Fruit fly (Drosophila melanogaster) whole organism, embryonic: Measurements from ENCODE around the gene retm.
A peak's percentile ranks its signal among the peaks of the same experiment; 100 is the strongest.

Experiments
- Awh ChIP-seq: fragments of 200-800 bp; sonication (Bioruptor generic); IDR thresholded peaks from 2 replicates; pipeline ENCODE4, ENCODE4 v1.3.6; 2022; ENCODE audit warnings: missing biosample characterization, missing genetic modification characterization
- BEAF-32 ChIP-seq: fragments of 200-800 bp; sonication (Bioruptor generic); optimal IDR thresholded peaks from 3 replicates; lab custom pipeline; 2017; ENCODE audit warnings: missing biosample characterization, missing genetic modification characterization, mild to moderate bottlenecking, moderate library complexity, missing genetic modification reagents
- Bgb ChIP-seq: fragments of 200-800 bp; sonication (Bioruptor generic); IDR thresholded peaks from 2 replicates; pipeline ENCODE4 v1.3.6; 2022; ENCODE audit warnings: missing biosample characterization, missing genetic modification characterization; ENCODE audit not compliant: partially characterized antibody
- CG10431 ChIP-seq: fragments of 200-800 bp; sonication (Bioruptor generic); optimal IDR thresholded peaks from 3 replicates; lab custom pipeline; 2018; ENCODE audit warnings: missing biosample characterization, mild to moderate bottlenecking, missing genetic modification characterization
- CG11695 ChIP-seq: fragments of 200-800 bp; sonication (Bioruptor generic); IDR thresholded peaks from 3 replicates; pipeline ENCODE4 v1.3.6; 2022; ENCODE audit warnings: missing biosample characterization, missing genetic modification characterization
- CG15011 ChIP-seq: fragments of 200-800 bp; sonication (Bioruptor generic); optimal IDR thresholded peaks from 3 replicates; lab custom pipeline; 2018; ENCODE audit warnings: missing biosample characterization, mild to moderate bottlenecking, missing genetic modification characterization
- CG1647 ChIP-seq: fragments of 200-800 bp; sonication (Bioruptor generic); optimal IDR thresholded peaks from 3 replicates; lab custom pipeline; 2016; ENCODE audit warnings: missing biosample characterization, missing genetic modification characterization
- CG17328 ChIP-seq: fragments of 200-800 bp; sonication (Bioruptor generic); IDR thresholded peaks from 2 replicates; pipeline ENCODE4 v1.3.6; 2022; ENCODE audit warnings: missing biosample characterization, missing genetic modification characterization
- CG2120 ChIP-seq: fragments of 200-800 bp; sonication (Bioruptor generic); optimal IDR thresholded peaks from 3 replicates; lab custom pipeline; 2016; ENCODE audit warnings: missing biosample characterization, missing genetic modification characterization
- CG2875 ChIP-seq: fragments of 200-800 bp; sonication (Bioruptor generic); optimal IDR thresholded peaks from 2 replicates; lab custom pipeline; 2017; ENCODE audit warnings: missing biosample characterization, mild to moderate bottlenecking, missing genetic modification characterization, missing genetic modification reagents
- CG30403 ChIP-seq: fragments of 200-800 bp; sonication (Bioruptor generic); optimal IDR thresholded peaks from 3 replicates; lab custom pipeline; 2016; ENCODE audit warnings: missing biosample characterization, missing genetic modification characterization
- CG32767 ChIP-seq: fragments of 200-800 bp; sonication (Bioruptor generic); IDR thresholded peaks from 2 replicates; pipeline ENCODE4 v1.3.6; 2022; ENCODE audit warnings: missing biosample characterization, missing genetic modification characterization
- CG33557 ChIP-seq: fragments of 200-800 bp; sonication (Bioruptor generic); optimal IDR thresholded peaks from 2 replicates; lab custom pipeline; 2019; ENCODE audit warnings: missing biosample characterization, mild to moderate bottlenecking, missing genetic modification characterization, moderate library complexity
- CG3726 ChIP-seq: fragments of 200-800 bp; sonication (Bioruptor generic); IDR thresholded peaks from 3 replicates; pipeline ENCODE4, ENCODE4 v1.3.6; 2022; ENCODE audit warnings: missing biosample characterization, missing genetic modification characterization
- CG4820 ChIP-seq: fragments of 200-800 bp; sonication (Bioruptor generic); optimal IDR thresholded peaks from 3 replicates; lab custom pipeline; 2016; ENCODE audit warnings: missing biosample characterization, missing genetic modification characterization
- CG4854 ChIP-seq: fragments of 200-800 bp; sonication (Bioruptor generic); optimal IDR thresholded peaks from 2 replicates; lab custom pipeline; 2016; ENCODE audit warnings: missing biosample characterization, missing genetic modification characterization, inconsistent platforms
- CG6683 ChIP-seq: fragments of 200-800 bp; sonication (Bioruptor generic); optimal IDR thresholded peaks from 2 replicates; lab custom pipeline; 2017; ENCODE audit warnings: missing biosample characterization, mild to moderate bottlenecking, missing genetic modification characterization, missing genetic modification reagents
- CG7928 ChIP-seq: fragments of 200-800 bp; sonication (Bioruptor generic); optimal IDR thresholded peaks from 2 replicates; lab custom pipeline; 2017; ENCODE audit warnings: missing biosample characterization, mild to moderate bottlenecking, missing genetic modification characterization
- CG9876 ChIP-seq: fragments of 200-800 bp; sonication (Bioruptor generic); optimal IDR thresholded peaks from 2 replicates; lab custom pipeline; 2016; ENCODE audit warnings: missing biosample characterization, missing genetic modification characterization
- Camta ChIP-seq: fragments of 200-800 bp; sonication (Bioruptor generic); optimal IDR thresholded peaks from 2 replicates; lab custom pipeline; 2016; ENCODE audit warnings: missing biosample characterization, missing genetic modification characterization
- Deaf1 ChIP-seq: fragments of 200-800 bp; optimal IDR thresholded peaks from 3 replicates; lab custom pipeline; 2019; ENCODE audit warnings: missing biosample characterization, mild to moderate bottlenecking, missing genetic modification characterization, moderate library complexity
- Fer2 ChIP-seq: fragments of 200-800 bp; sonication (Bioruptor generic); optimal IDR thresholded peaks from 2 replicates; lab custom pipeline; 2018; ENCODE audit warnings: missing biosample characterization, mild to moderate bottlenecking, missing genetic modification characterization, moderate library complexity
- Gsc ChIP-seq: fragments of 200-800 bp; sonication (Bioruptor generic); IDR thresholded peaks from 2 replicates; pipeline ENCODE4 v1.3.6; 2022; ENCODE audit warnings: missing biosample characterization, missing genetic modification characterization
- Hr78 ChIP-seq, 2 experiments: fragments of 200-800 bp in 1 of 2; fragments of >200 bp in 1 of 2; sonication (Bioruptor generic) in 1 of 2; optimal IDR thresholded peaks; 2 replicates each; lab custom pipeline; 2017 to 2019; ENCODE audit warnings: missing biosample characterization in 2 of 2, missing genetic modification characterization in 2 of 2, mild to moderate bottlenecking in 1 of 2, moderate library complexity in 1 of 2
- Max ChIP-seq: fragments of 200-800 bp; sonication (Bioruptor generic); optimal IDR thresholded peaks from 2 replicates; lab custom pipeline; 2016; ENCODE audit warnings: missing biosample characterization, mild to moderate bottlenecking, missing genetic modification characterization
- NfI ChIP-seq: fragments of 200-800 bp; sonication (Bioruptor generic); optimal IDR thresholded peaks from 3 replicates; lab custom pipeline; 2018; ENCODE audit warnings: missing biosample characterization, mild to moderate bottlenecking, missing genetic modification characterization, moderate library complexity
- Ptx1 ChIP-seq: fragments of 200-800 bp; sonication (Bioruptor generic); IDR thresholded peaks from 2 replicates; pipeline ENCODE4 v1.3.6; 2022; ENCODE audit warnings: missing biosample characterization, missing genetic modification characterization
- Rx ChIP-seq: fragments of 200-800 bp; sonication (Bioruptor generic); IDR thresholded peaks from 2 replicates; pipeline ENCODE4 v1.3.6; 2022; ENCODE audit warnings: missing biosample characterization, missing genetic modification characterization
- Spps ChIP-seq: fragments of 200-800 bp; sonication (Bioruptor generic); optimal IDR thresholded peaks from 2 replicates; lab custom pipeline; 2018; ENCODE audit warnings: missing biosample characterization, mild to moderate bottlenecking, missing genetic modification characterization
- Trl ChIP-seq, 3 experiments: fragments of >200 bp in 2 of 3; fragments of 200-800 bp in 1 of 3; sonication (Bioruptor generic) in 1 of 3; optimal IDR thresholded peaks; 2 replicates in 1 of 3; 3 replicates in 2 of 3; lab custom pipeline; 2016 to 2017; ENCODE audit warnings: missing biosample characterization in 1 of 3, missing genetic modification characterization in 1 of 3
- amos ChIP-seq: fragments of 200-800 bp; sonication (Bioruptor generic); IDR thresholded peaks from 2 replicates; pipeline ENCODE4 v1.3.6; 2022; ENCODE audit warnings: missing biosample characterization, missing genetic modification characterization; ENCODE audit not compliant: partially characterized antibody
- ap ChIP-seq: fragments of 200-800 bp; sonication (Bioruptor generic); IDR thresholded peaks from 2 replicates; pipeline ENCODE4 v1.3.6; 2022; ENCODE audit warnings: missing biosample characterization, missing genetic modification characterization
- bigmax ChIP-seq: fragments of 200-800 bp; sonication (Bioruptor generic); optimal IDR thresholded peaks from 2 replicates; lab custom pipeline; 2018; ENCODE audit warnings: missing biosample characterization, mild to moderate bottlenecking, missing genetic modification characterization
- caup ChIP-seq: fragments of 200-800 bp; sonication (Bioruptor generic); optimal IDR thresholded peaks from 3 replicates; lab custom pipeline; 2017; ENCODE audit warnings: missing biosample characterization, mild to moderate bottlenecking, missing genetic modification characterization, moderate library complexity; ENCODE audit not compliant: severe bottlenecking
- exex ChIP-seq: fragments of 200-800 bp; sonication (Bioruptor generic); optimal IDR thresholded peaks from 4 replicates; lab custom pipeline; 2018; ENCODE audit warnings: missing biosample characterization, mild to moderate bottlenecking, missing genetic modification characterization, moderate library complexity
- fd102C ChIP-seq: fragments of 200-800 bp; sonication (Bioruptor generic); optimal IDR thresholded peaks from 2 replicates; lab custom pipeline; 2018; ENCODE audit warnings: missing biosample characterization, mild to moderate bottlenecking, missing genetic modification characterization, moderate library complexity
- hkb ChIP-seq, 2 experiments: fragments of 200-800 bp in 1 of 2; fragments of >200 bp in 1 of 2; sonication (Bioruptor generic) in 1 of 2; IDR thresholded peaks in 1 of 2; optimal IDR thresholded peaks in 1 of 2; 2 replicates each; pipeline versions ENCODE4 v1.3.6 to Lab custom; 2017 to 2022; ENCODE audit warnings: missing biosample characterization in 1 of 2, missing genetic modification characterization in 1 of 2
- jing ChIP-seq: fragments of 200-800 bp; sonication (Bioruptor generic); optimal IDR thresholded peaks from 2 replicates; lab custom pipeline; 2018; ENCODE audit warnings: missing biosample characterization, mild to moderate bottlenecking, missing genetic modification characterization
- lmd ChIP-seq: fragments of 200-800 bp; sonication (Bioruptor generic); IDR thresholded peaks from 2 replicates; pipeline ENCODE4 v1.3.6; 2022; ENCODE audit warnings: missing biosample characterization, missing genetic modification characterization
- nau ChIP-seq: fragments of 200-800 bp; sonication (Bioruptor generic); optimal IDR thresholded peaks from 3 replicates; lab custom pipeline; 2017; ENCODE audit warnings: missing biosample characterization, mild to moderate bottlenecking, missing genetic modification characterization, missing genetic modification reagents
- nerfin-1 ChIP-seq: fragments of 200-800 bp; sonication (Bioruptor generic); optimal IDR thresholded peaks from 3 replicates; lab custom pipeline; 2019; ENCODE audit warnings: missing biosample characterization, mild to moderate bottlenecking, missing genetic modification characterization, moderate library complexity
- pan ChIP-seq, 4 experiments: fragments of >200 bp in 3 of 4; fragments of 200-800 bp in 1 of 4; sonication (Bioruptor generic) in 1 of 4; optimal IDR thresholded peaks in 3 of 4; IDR thresholded peaks in 1 of 4; 2 replicates each; pipeline versions ENCODE4 v1.3.6 to Lab custom; 2017 to 2022; ENCODE audit warnings: missing biosample characterization in 2 of 4, missing genetic modification characterization in 2 of 4, mixed read lengths in 1 of 4
- pnt ChIP-seq: fragments of 200-800 bp; sonication (Bioruptor generic); optimal IDR thresholded peaks from 3 replicates; lab custom pipeline; 2016; ENCODE audit warnings: missing biosample characterization, missing genetic modification characterization
- repo ChIP-seq: fragments of 200-800 bp; sonication (Bioruptor generic); optimal IDR thresholded peaks from 2 replicates; lab custom pipeline; 2016; ENCODE audit warnings: missing biosample characterization, missing genetic modification characterization
- run ChIP-seq: fragments of 200-800 bp; sonication (Bioruptor generic); optimal IDR thresholded peaks from 3 replicates; lab custom pipeline; 2018; ENCODE audit warnings: missing biosample characterization, mild to moderate bottlenecking, missing genetic modification characterization
- scrt ChIP-seq: fragments of 200-800 bp; sonication (Bioruptor generic); optimal IDR thresholded peaks from 2 replicates; lab custom pipeline; 2018; ENCODE audit warnings: missing biosample characterization, mild to moderate bottlenecking, missing genetic modification characterization, moderate library complexity
- sd ChIP-seq: fragments of 200-800 bp; sonication (Bioruptor generic); optimal IDR thresholded peaks from 3 replicates; lab custom pipeline; 2018; ENCODE audit warnings: missing biosample characterization, mild to moderate bottlenecking, missing genetic modification characterization, moderate library complexity
- tap ChIP-seq: fragments of 200-800 bp; optimal IDR thresholded peaks from 3 replicates; lab custom pipeline; 2019; ENCODE audit warnings: missing biosample characterization, mild to moderate bottlenecking, missing genetic modification characterization, moderate library complexity
- tio ChIP-seq: fragments of 200-800 bp; sonication (Bioruptor generic); optimal IDR thresholded peaks from 2 replicates; lab custom pipeline; 2017; ENCODE audit warnings: missing biosample characterization, missing genetic modification characterization, inconsistent platforms

Gene retm

dm6 chr2L:6498448-6498847 is 42.7 kb upstream of the retm start, which contains the start of gene CG31637 (continued):
- no peak for TF ChIP-seq Max (GFP tag; lab: Kevin White, UChicago)
- no peak for TF ChIP-seq NfI (GFP tag; lab: Kevin White, UChicago)
- no peak for TF ChIP-seq CG30403 (GFP tag; lab: Kevin White, UChicago)
- TF ChIP-seq tio (GFP tag; lab: Kevin White, UChicago), result no peak
- no peak for TF ChIP-seq Ptx1
- no peak for TF ChIP-seq pnt (GFP tag; lab: Kevin White, UChicago)
- TF ChIP-seq CG3726 (GFP tag; lab: Robert Waterston, UW), result no peak
- no peak for TF ChIP-seq run (tag; lab: Kevin White, UChicago)
- TF ChIP-seq CG32767 (GFP tag; lab: Robert Waterston, UW), result no peak
- TF ChIP-seq Deaf1 (tag; lab: Kevin White, UChicago), result peak; percentile 58
- peak; percentile 32; the same call in 1 of the 2 replicates for TF ChIP-seq Bgb (GFP tag; lab: Robert Waterston, UW)
- TF ChIP-seq bigmax (GFP tag; lab: Kevin White, UChicago), result no peak
- TF ChIP-seq Camta (GFP tag; lab: Kevin White, UChicago), result no peak
- TF ChIP-seq lmd (GFP tag; lab: Robert Waterston, UW), result no peak
- TF ChIP-seq CG10431, result peak; percentile 2
- TF ChIP-seq CG6683 (GFP tag; lab: Kevin White, UChicago), result no peak
- TF ChIP-seq hkb (optimal IDR thresholded peaks at IDR 0.05; lab: Kevin White, UChicago), result no peak
- TF ChIP-seq hkb (GFP tag; IDR thresholded peaks at IDR 0.05; lab: Robert Waterston, UW), result 0 out of 2 replicates have a peak, but pooled peaks have one; percentile 13
- no peak for TF ChIP-seq Fer2 (tag; lab: Kevin White, UChicago)
- no peak for TF ChIP-seq CG11695 (GFP tag; lab: Robert Waterston, UW)
- TF ChIP-seq sd (tag; lab: Kevin White, UChicago), result peak; percentile 31
- TF ChIP-seq CG7928 (GFP tag; lab: Kevin White, UChicago), result peak; percentile 20
- no peak for TF ChIP-seq CG1647 (GFP tag; lab: Kevin White, UChicago)
- TF ChIP-seq CG9876 (GFP tag; lab: Kevin White, UChicago), result no peak
- TF ChIP-seq CG33557 (GFP tag; lab: Kevin White, UChicago), result no peak
- no peak for TF ChIP-seq Gsc (GFP tag; lab: Robert Waterston, UW)
- no peak for TF ChIP-seq fd102C (GFP tag; lab: Kevin White, UChicago)
- TF ChIP-seq nerfin-1 (tag; lab: Kevin White, UChicago), result no peak
- TF ChIP-seq CG4854 (GFP tag; lab: Kevin White, UChicago), result no peak
- no peak for TF ChIP-seq nau (GFP tag; lab: Kevin White, UChicago)
- no peak for TF ChIP-seq Spps (tag; lab: Kevin White, UChicago)
- no peak for TF ChIP-seq ap (GFP tag; lab: Robert Waterston, UW)
- TF ChIP-seq caup (GFP tag; lab: Kevin White, UChicago), result peak; percentile 11
- TF ChIP-seq BEAF-32, result peak; percentile 46
- no peak for TF ChIP-seq scrt (GFP tag; lab: Kevin White, UChicago)
- no peak for TF ChIP-seq Rx
- no peak for TF ChIP-seq tap (tag; lab: Kevin White, UChicago)
- TF ChIP-seq Awh (GFP tag; lab: Robert Waterston, UW), result no peak
- no peak for TF ChIP-seq Hr78 (GFP tag; optimal IDR thresholded peaks at IDR 0.05; lab: Kevin White, UChicago)
- no peak for TF ChIP-seq CG15011
- no peak for TF ChIP-seq repo (GFP tag; lab: Kevin White, UChicago)
- TF ChIP-seq CG17328 (GFP tag; lab: Robert Waterston, UW), result no peak
- TF ChIP-seq amos (GFP tag; lab: Robert Waterston, UW), result peak; percentile 50; the same call in 1 of the 2 replicates
- TF ChIP-seq Trl (optimal IDR thresholded peaks at IDR 0.05; lab: Kevin White, UChicago), result no peak
- peak; percentile 21 for TF ChIP-seq Trl (GFP tag; optimal IDR thresholded peaks at IDR 0.05; lab: Kevin White, UChicago)
- TF ChIP-seq jing, result no peak
- TF ChIP-seq pan (optimal IDR thresholded peaks at IDR 0.05; lab: Kevin White, UChicago), result no peak
- no peak for TF ChIP-seq pan (GFP tag; optimal IDR thresholded peaks at IDR 0.05 in 1 of 2, IDR thresholded peaks at IDR 0.05 in 1 of 2)
- no peak for TF ChIP-seq CG2120 (GFP tag; lab: Kevin White, UChicago)
- no peak for TF ChIP-seq CG4820
- no peak for TF ChIP-seq CG2875
- TF ChIP-seq exex, result peak; percentile 17
